Worm (Caenorhabditis elegans) whole organism, late embryonic: Measurements from ENCODE around the gene faxc-2.

Experiments
- K09A11.1 ChIP-seq: sonication (generic microtip); optimal IDR thresholded peaks from 2 replicates; lab custom pipeline; 2017; ENCODE audit warnings: antibody characterized with exemption, mild to moderate bottlenecking, missing genetic modification characterization, missing compliant biosample characterization; ENCODE audit not compliant: insufficient read depth
- ceh-30 ChIP-seq: fragments of 150-350 bp; optimal IDR thresholded peaks from 2 replicates; lab custom pipeline; 2014; ENCODE audit warnings: missing biosample characterization, missing genetic modification characterization
- ceh-31 ChIP-seq: sonication (generic microtip); optimal IDR thresholded peaks from 2 replicates; lab custom pipeline; 2016; ENCODE audit warnings: missing genetic modification characterization, missing compliant biosample characterization
- ceh-9 ChIP-seq: sonication (generic microtip); optimal IDR thresholded peaks from 2 replicates; lab custom pipeline; 2016; ENCODE audit warnings: mild to moderate bottlenecking, missing genetic modification characterization, inconsistent platforms, missing compliant biosample characterization
- dmd-4 ChIP-seq: sonication (generic microtip); optimal IDR thresholded peaks from 2 replicates; lab custom pipeline; 2016; ENCODE audit warnings: borderline replicate concordance, missing genetic modification characterization, missing compliant biosample characterization
- fkh-10 ChIP-seq: fragments of 150-350 bp; optimal IDR thresholded peaks from 2 replicates; lab custom pipeline; 2014; ENCODE audit warnings: missing biosample characterization, missing genetic modification reagents, missing genetic modification characterization
- madf-2 ChIP-seq: sonication (generic microtip); optimal IDR thresholded peaks from 2 replicates; lab custom pipeline; 2017; ENCODE audit warnings: missing genetic modification characterization, missing compliant biosample characterization
- nfya-1 ChIP-seq: sonication (generic microtip); optimal IDR thresholded peaks from 2 replicates; lab custom pipeline; 2017; ENCODE audit warnings: missing genetic modification characterization, mild to moderate bottlenecking, missing compliant biosample characterization, antibody characterized with exemption, moderate library complexity
- nhr-11 ChIP-seq: fragments of 150-350 bp; optimal IDR thresholded peaks from 2 replicates; lab custom pipeline; 2014; ENCODE audit warnings: missing biosample characterization, missing genetic modification characterization
- pqm-1 ChIP-seq: sonication (generic microtip); optimal IDR thresholded peaks from 2 replicates; lab custom pipeline; 2016; ENCODE audit warnings: missing genetic modification characterization, missing compliant biosample characterization
- pros-1 ChIP-seq: fragments of 150-350 bp; optimal IDR thresholded peaks from 2 replicates; lab custom pipeline; 2014; ENCODE audit warnings: missing biosample characterization, missing genetic modification reagents, missing genetic modification characterization
- rnt-1 ChIP-seq: sonication (generic microtip); optimal IDR thresholded peaks from 2 replicates; lab custom pipeline; 2016; ENCODE audit warnings: missing genetic modification characterization, missing compliant biosample characterization
- syd-9 ChIP-seq: sonication (generic microtip); optimal IDR thresholded peaks from 2 replicates; lab custom pipeline; 2016; ENCODE audit warnings: mild to moderate bottlenecking, missing genetic modification characterization, moderate library complexity, missing compliant biosample characterization
- unc-86 ChIP-seq: sonication (generic microtip); optimal IDR thresholded peaks from 2 replicates; lab custom pipeline; 2016; ENCODE audit warnings: missing genetic modification characterization, missing compliant biosample characterization

- TF ChIP-seq ceh-30: no peak
- TF ChIP-seq nhr-11 (tag; lab: Kevin White, UChicago): no peak
- TF ChIP-seq syd-9 (tag; lab: Kevin White, UChicago): no peak
- peak; percentile 67 for TF ChIP-seq rnt-1 (tag; lab: Kevin White, UChicago)
- no peak for TF ChIP-seq pqm-1
- TF ChIP-seq unc-86: no peak
- peak; percentile 44 for TF ChIP-seq nfya-1 (tag; lab: Kevin White, UChicago)
- peak; percentile 58 for TF ChIP-seq K09A11.1 (tag; lab: Kevin White, UChicago)
- TF ChIP-seq madf-2: no peak
- TF ChIP-seq ceh-9: no peak
- no peak for TF ChIP-seq dmd-4 (tag; lab: Kevin White, UChicago)
- peak; percentile 47 for TF ChIP-seq pros-1 (tag; lab: Kevin White, UChicago)
- peak; percentile 72 for TF ChIP-seq ceh-31 (tag; lab: Kevin White, UChicago)
- TF ChIP-seq fkh-10 (GFP tag; lab: Kevin White, UChicago): no peak
These were observed 17.5 kb upstream of the faxc-2 start for ce11 chrII:13291406-13292124.
